Fruit fly (Drosophila melanogaster): Measurements from ENCODE around the gene CG8852.

CG8852 gene

DNA sequence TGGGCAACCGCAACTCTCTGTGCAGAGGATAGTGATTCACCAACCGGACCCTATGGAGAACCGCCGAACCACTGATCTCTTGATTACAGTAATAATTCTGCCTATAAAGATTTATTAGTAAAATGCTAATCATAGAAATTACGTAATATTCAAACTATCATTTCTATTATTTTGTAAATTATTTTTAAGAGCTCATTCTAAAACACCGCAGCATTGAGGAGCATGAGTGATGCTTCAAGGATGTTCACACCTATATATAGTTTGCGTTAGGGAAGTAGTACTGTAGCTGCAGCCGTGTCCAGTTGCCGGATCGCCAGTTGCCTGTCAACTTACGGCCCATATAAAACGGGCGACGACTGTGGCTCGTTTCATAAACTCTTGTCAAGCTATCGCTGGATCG, 32.5 kb downstream of the CG8852 start:
- peak; percentile 53 for TF ChIP-seq grau (tag; optimal IDR thresholded peaks at IDR 0.05)
- TF ChIP-seq Pdp1 (GFP tag; optimal IDR thresholded peaks at IDR 0.05), result peak in 1 of 2 experiments; percentile 47
- no peak for TF ChIP-seq CG10321 (GFP tag; IDR thresholded peaks at IDR 0.05)
- TF ChIP-seq nom (GFP tag; optimal IDR thresholded peaks at IDR 0.05), result peak; percentile 2

DNA sequence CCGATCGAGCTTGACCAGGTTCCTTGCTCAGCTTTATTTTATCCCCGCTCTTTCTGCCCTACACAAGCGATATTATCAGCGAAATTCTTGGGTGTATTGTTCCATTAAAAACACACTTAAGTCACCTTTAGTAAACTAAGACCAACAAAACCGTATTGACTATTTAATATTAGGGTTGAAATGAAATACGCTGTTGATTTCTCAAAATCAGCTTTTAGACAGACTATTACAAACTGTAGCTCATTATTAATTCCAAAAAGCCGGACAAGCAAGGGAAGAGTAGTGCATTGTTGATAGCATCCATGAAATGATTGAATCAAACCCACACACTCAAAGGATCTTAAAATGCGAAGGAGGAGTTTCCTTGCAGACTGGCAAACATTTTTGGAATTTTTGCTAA, 33.4 kb downstream of the CG8852 start:
- TF ChIP-seq amos (GFP tag; IDR thresholded peaks at IDR 0.05; ENCODE audit: partially characterized antibody) (no peak), CG2120 (GFP tag; optimal IDR thresholded peaks at IDR 0.05) (no peak), ken (GFP tag; IDR thresholded peaks at IDR 0.05) (no peak), CG3726 (GFP tag; IDR thresholded peaks at IDR 0.05) (no peak), Rfx (GFP tag; IDR thresholded peaks at IDR 0.05) (no peak), kay (GFP tag; optimal IDR thresholded peaks at IDR 0.05) (no peak), CG10366 (GFP tag; IDR thresholded peaks at IDR 0.05) (no peak), Sox100B (GFP tag; optimal IDR thresholded peaks at IDR 0.05) (no peak), MTF-1 (GFP tag; optimal IDR thresholded peaks at IDR 0.05; ENCODE audit: borderline replicate concordance) (no peak), ssp (GFP tag; IDR thresholded peaks at IDR 0.05) (no peak)

DNA sequence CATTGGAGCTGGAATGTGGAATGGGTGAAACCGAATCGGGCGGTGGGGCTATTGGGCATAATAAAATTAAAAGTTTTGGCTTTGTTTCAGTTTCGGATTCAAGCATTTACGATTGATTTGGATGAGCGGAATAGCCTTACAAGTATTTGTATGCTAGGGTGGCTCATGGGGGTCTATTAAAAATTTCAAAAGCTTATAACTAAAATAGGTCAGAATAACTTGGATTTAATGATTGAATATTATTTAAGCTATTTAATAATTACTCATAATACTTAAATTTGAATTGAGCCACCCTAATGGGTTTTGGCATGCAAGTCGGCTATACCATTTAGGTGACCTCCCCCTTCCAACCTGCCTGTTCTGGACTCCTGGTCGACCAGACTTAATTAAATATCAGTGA, 34.7 kb downstream of the CG8852 start:
- TF ChIP-seq Med (GFP tag), result peak; percentile 5
- TF ChIP-seq CG7745 (tag; optimal IDR thresholded peaks at IDR 0.05), result no peak
- TF ChIP-seq bsh (GFP tag; optimal IDR thresholded peaks at IDR 0.05), result peak in 1 of 2 experiments; percentile 23
- TF ChIP-seq CG15269 (tag; optimal IDR thresholded peaks at IDR 0.05), result peak; percentile 13
- TF ChIP-seq gcm (GFP tag; optimal IDR thresholded peaks at IDR 0.05), result peak; percentile 20
- TF ChIP-seq CG30431 (GFP tag; optimal IDR thresholded peaks at IDR 0.05), result no peak
- peak; percentile 31 for TF ChIP-seq unpg (GFP tag; optimal IDR thresholded peaks at IDR 0.05)
- TF ChIP-seq tap (tag; optimal IDR thresholded peaks at IDR 0.05), result no peak
- TF ChIP-seq Gsc (GFP tag; IDR thresholded peaks at IDR 0.05), result no peak
- no peak for TF ChIP-seq sna (GFP tag; IDR thresholded peaks at IDR 0.05; ENCODE audit: partially characterized antibody)
- no peak for TF ChIP-seq CG13123 (GFP tag; optimal IDR thresholded peaks at IDR 0.05)
- TF ChIP-seq CG2678 (tag; optimal IDR thresholded peaks at IDR 0.05), result peak; percentile 23
- no peak for TF ChIP-seq ab (GFP tag; optimal IDR thresholded peaks at IDR 0.05)
- no peak for TF ChIP-seq CG14965 (GFP tag; optimal IDR thresholded peaks at IDR 0.05; ENCODE audit: borderline replicate concordance)
- 0 out of 2 replicates have a peak, but pooled peaks have one; percentile 25 for TF ChIP-seq CG14441 (GFP tag; IDR thresholded peaks at IDR 0.05)
- TF ChIP-seq CG2712 (tag; optimal IDR thresholded peaks at IDR 0.05), result peak; percentile 27
- TF ChIP-seq bigmax (GFP tag; optimal IDR thresholded peaks at IDR 0.05), result no peak
- TF ChIP-seq lov (optimal IDR thresholded peaks at IDR 0.05), result no peak
- TF ChIP-seq lov (GFP tag; IDR thresholded peaks at IDR 0.05), result no peak
- no peak for TF ChIP-seq prd (optimal IDR thresholded peaks at IDR 0.05)
- peak; percentile 45; the same call in 2 of the 3 replicates for TF ChIP-seq prd (GFP tag; IDR thresholded peaks at IDR 0.05)
- peak; percentile 55 for TF ChIP-seq vvl (GFP tag; IDR thresholded peaks at IDR 0.05)
- TF ChIP-seq CG11695 (GFP tag; IDR thresholded peaks at IDR 0.05), result peak; percentile 57; the same call in 1 of the 3 replicates
- peak; percentile 46; the same call in 1 of the 3 replicates for TF ChIP-seq ci (GFP tag; IDR thresholded peaks at IDR 0.05)
- no peak for TF ChIP-seq croc (GFP tag; conservative IDR thresholded peaks at IDR 0.05)
- peak; percentile 2 for TF ChIP-seq dmrt99B (tag; optimal IDR thresholded peaks at IDR 0.05)
- no peak for TF ChIP-seq Gug (GFP tag; IDR thresholded peaks at IDR 0.05)
- TF ChIP-seq CG9932 (GFP tag; IDR thresholded peaks at IDR 0.05), result 0 out of 2 replicates have a peak, but pooled peaks have one; percentile 7
- TF ChIP-seq so (GFP tag; IDR thresholded peaks at IDR 0.05), result 0 out of 3 replicates have a peak, but pooled peaks have one; percentile 33
- peak; percentile 10 for TF ChIP-seq CG12391 (tag; optimal IDR thresholded peaks at IDR 0.05)
- TF ChIP-seq Abd-B (GFP tag; optimal IDR thresholded peaks at IDR 0.05), result no peak
- no peak for TF ChIP-seq CG17385 (GFP tag; optimal IDR thresholded peaks at IDR 0.05)
- TF ChIP-seq en (GFP tag; optimal IDR thresholded peaks at IDR 0.05), result no peak
- TF ChIP-seq CG11085 (GFP tag; IDR thresholded peaks at IDR 0.05), result no peak
- no peak for TF ChIP-seq Bdp1 (GFP tag; optimal IDR thresholded peaks at IDR 0.05)

Data from whole organism, embryonic.